Worm (Caenorhabditis elegans): ENCODE data around the gene mbf-1.

ce11 chrIV:11472023-11472422, 8.1 kb downstream of the mbf-1 start:
- TF ChIP-seq egl-27 (tag; optimal IDR thresholded peaks at IDR 0.05) (no peak), nhr-90 (tag; optimal IDR thresholded peaks at IDR 0.05; ENCODE audit: poor library complexity) (no peak), aha-1 (tag; optimal IDR thresholded peaks at IDR 0.05) (no peak)

Data from whole organism, L1 larva.